Worm (Caenorhabditis elegans) whole organism, L4 larva: ENCODE measurements around the gene toca-1.

Experiments
- ZK546.5 ChIP-seq, 2 experiments: sonication (generic microtip); optimal IDR thresholded peaks; 2 replicates each; lab custom pipeline; 2017; ENCODE audit warnings: missing biosample characterization in 2 of 2, missing genetic modification characterization in 2 of 2
- ama-1 ChIP-seq: fragments of 150-350 bp; optimal IDR thresholded peaks from 2 replicates; lab custom pipeline; 2014; ENCODE audit warnings: inconsistent platforms, mixed read lengths
- ceh-32 ChIP-seq: sonication (generic microtip); optimal IDR thresholded peaks from 2 replicates; lab custom pipeline; 2016; ENCODE audit warnings: mild to moderate bottlenecking, missing genetic modification characterization, missing compliant biosample characterization; ENCODE audit not compliant: poor library complexity
- egl-43 ChIP-seq: fragments of 200-800 bp; sonication (Bioruptor generic); IDR thresholded peaks from 2 replicates; pipeline ENCODE4 v1.3.6; 2022; ENCODE audit warnings: missing genetic modification reagents, missing genetic modification characterization, missing compliant biosample characterization
- fos-1 ChIP-seq: fragments of 150-350 bp; optimal IDR thresholded peaks from 2 replicates; lab custom pipeline; 2014; ENCODE audit warnings: missing biosample characterization, missing genetic modification characterization
- nhr-237 ChIP-seq: sonication (generic microtip); optimal IDR thresholded peaks from 2 replicates; lab custom pipeline; 2017; ENCODE audit warnings: missing biosample characterization, missing genetic modification characterization
- set-16 ChIP-seq: fragments of 200-800 bp; sonication (Bioruptor generic); IDR thresholded peaks from 2 replicates; pipeline ENCODE4 v1.3.6; 2022; ENCODE audit warnings: missing genetic modification reagents, missing genetic modification characterization, missing compliant biosample characterization
- unc-62 ChIP-seq, 3 experiments: fragments of 150-350 bp in 1 of 3; sonication (generic microtip); optimal IDR thresholded peaks in 2 of 3; peaks in 1 of 3; 1 replicate in 1 of 3; 2 replicates in 2 of 3; lab custom pipeline; 2014 to 2017; ENCODE audit warnings: missing biosample characterization in 3 of 3, missing genetic modification characterization in 3 of 3, missing genetic modification reagents in 3 of 3, missing genotype in 1 of 3

DNA sequence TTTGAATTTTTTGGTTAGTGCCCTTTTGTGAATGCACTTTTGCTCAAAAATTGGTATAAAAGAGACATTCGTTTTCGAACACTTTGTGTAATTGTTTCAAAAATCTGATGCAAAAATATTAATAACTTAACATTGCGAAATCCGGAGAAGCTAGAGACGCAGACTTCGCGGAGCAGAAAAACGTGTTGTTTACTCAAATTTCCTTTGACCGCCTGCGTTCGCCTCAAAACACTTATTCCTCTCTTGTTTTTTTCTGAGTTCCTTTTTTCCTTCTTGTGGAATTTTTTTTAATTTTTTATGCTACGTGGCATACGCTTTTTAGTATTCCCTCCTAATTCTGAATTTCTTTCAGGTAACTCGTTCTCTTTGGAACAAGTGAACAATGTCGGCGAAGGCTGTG is 42.1 kb downstream of the toca-1 start, which contains the start of gene acly-1:
- TF ChIP-seq ZK546.5 (tag; optimal IDR thresholded peaks at IDR 0.05; lab: Kevin White, UChicago) (no peak), ceh-32 (tag; lab: Kevin White, UChicago) (no peak), egl-43 (GFP tag; lab: Robert Waterston, UW) (no peak), ama-1 (lab: Kevin White, UChicago) (no peak), unc-62 (GFP tag; optimal IDR thresholded peaks at IDR 0.05 in 1 of 2; lab: Kevin White, UChicago) (peak in 1 of 2 experiments; percentile 58), unc-62 (tag; optimal IDR thresholded peaks at IDR 0.05; lab: Kevin White, UChicago) (no peak), set-16 (GFP tag; lab: Robert Waterston, UW) (no peak), fos-1 (tag; lab: Kevin White, UChicago) (no peak), nhr-237 (no peak)
